Fruit fly (Drosophila melanogaster) whole organism, embryonic: ENCODE results near the gene AGO3.

Experiments
- CG10274 ChIP-seq: fragments of 200-800 bp; sonication (Bioruptor generic); optimal IDR thresholded peaks from 3 replicates; lab custom pipeline; 2017; ENCODE audit warnings: missing biosample characterization, mild to moderate bottlenecking, missing genetic modification characterization
- CG11398 ChIP-seq: fragments of 200-800 bp; sonication (Bioruptor generic); optimal IDR thresholded peaks from 2 replicates; lab custom pipeline; 2016; ENCODE audit warnings: missing biosample characterization, missing genetic modification characterization
- CG12219 ChIP-seq: fragments of 200-800 bp; sonication (Bioruptor generic); optimal IDR thresholded peaks from 3 replicates; lab custom pipeline; 2018; ENCODE audit warnings: missing biosample characterization, mild to moderate bottlenecking, missing genetic modification characterization
- CG13287 ChIP-seq: fragments of 200-800 bp; sonication (Bioruptor generic); IDR thresholded peaks from 2 replicates; pipeline ENCODE4 v1.3.6; 2022; ENCODE audit warnings: missing biosample characterization, missing genetic modification characterization; ENCODE audit not compliant: partially characterized antibody
- CG14667 ChIP-seq: fragments of 200-800 bp; sonication (Bioruptor generic); IDR thresholded peaks from 2 replicates; pipeline ENCODE4 v1.3.6; 2022; ENCODE audit warnings: missing biosample characterization, missing genetic modification characterization
- CG15269 ChIP-seq: fragments of 200-800 bp; sonication (Bioruptor generic); optimal IDR thresholded peaks from 2 replicates; lab custom pipeline; 2018; ENCODE audit warnings: missing biosample characterization, mild to moderate bottlenecking, missing genetic modification characterization, moderate library complexity
- CG15479 ChIP-seq: fragments of 200-800 bp; sonication (Bioruptor generic); optimal IDR thresholded peaks from 3 replicates; lab custom pipeline; 2019; ENCODE audit warnings: missing biosample characterization, mild to moderate bottlenecking, missing genetic modification characterization, moderate library complexity
- CG15696 ChIP-seq: fragments of 200-800 bp; sonication (Bioruptor generic); optimal IDR thresholded peaks from 2 replicates; lab custom pipeline; 2019; ENCODE audit warnings: missing biosample characterization, mild to moderate bottlenecking, missing genetic modification characterization, moderate library complexity
- CG16815 ChIP-seq: fragments of 200-800 bp; sonication (Bioruptor generic); optimal IDR thresholded peaks from 3 replicates; lab custom pipeline; 2017; ENCODE audit warnings: missing biosample characterization, mild to moderate bottlenecking, missing genetic modification characterization
- CG16863 ChIP-seq: fragments of 200-800 bp; sonication (Bioruptor generic); optimal IDR thresholded peaks from 3 replicates; lab custom pipeline; 2016; ENCODE audit warnings: missing biosample characterization, missing genetic modification characterization
- CG17361 ChIP-seq: fragments of 200-800 bp; sonication (Bioruptor generic); IDR thresholded peaks from 3 replicates; pipeline ENCODE4 v1.3.6; 2022; ENCODE audit warnings: missing biosample characterization, missing genetic modification characterization
- CG1792 ChIP-seq: fragments of 200-800 bp; sonication (Bioruptor generic); optimal IDR thresholded peaks from 2 replicates; lab custom pipeline; 2016; ENCODE audit warnings: missing biosample characterization, missing genetic modification characterization
- CG33213 ChIP-seq: fragments of 200-800 bp; sonication (Bioruptor generic); optimal IDR thresholded peaks from 3 replicates; lab custom pipeline; 2016; ENCODE audit warnings: missing biosample characterization, missing genetic modification characterization
- CG34376 ChIP-seq: fragments of 200-800 bp; sonication (Bioruptor generic); optimal IDR thresholded peaks from 2 replicates; lab custom pipeline; 2018; ENCODE audit warnings: missing biosample characterization, mild to moderate bottlenecking, missing genetic modification characterization
- CG4328 ChIP-seq: fragments of 200-800 bp; sonication (Bioruptor generic); optimal IDR thresholded peaks from 3 replicates; lab custom pipeline; 2017; ENCODE audit warnings: missing biosample characterization, missing genetic modification reagents, missing genetic modification characterization
- CG4360 ChIP-seq: fragments of 200-800 bp; sonication (Bioruptor generic); IDR thresholded peaks from 2 replicates; pipeline ENCODE4 v1.3.6; 2022; ENCODE audit warnings: missing biosample characterization, missing genetic modification characterization
- CG43689 ChIP-seq: fragments of 200-800 bp; sonication (Bioruptor generic); IDR thresholded peaks from 2 replicates; pipeline ENCODE4 v1.3.6; 2022; ENCODE audit warnings: missing biosample characterization, missing genetic modification characterization
- CG6765 ChIP-seq: fragments of 200-800 bp; sonication (Bioruptor generic); optimal IDR thresholded peaks from 3 replicates; lab custom pipeline; 2017; ENCODE audit warnings: missing biosample characterization, mild to moderate bottlenecking, missing genetic modification characterization
- CG7357 ChIP-seq: fragments of 200-800 bp; sonication (Bioruptor generic); IDR thresholded peaks from 3 replicates; pipeline ENCODE4 v1.3.6; 2022; ENCODE audit warnings: missing biosample characterization, missing genetic modification characterization
- CG7745 ChIP-seq: fragments of 200-800 bp; sonication (Bioruptor generic); optimal IDR thresholded peaks from 2 replicates; lab custom pipeline; 2018; ENCODE audit warnings: missing biosample characterization, mild to moderate bottlenecking, missing genetic modification characterization, moderate library complexity
- CG8089 ChIP-seq: fragments of 200-800 bp; sonication (Bioruptor generic); optimal IDR thresholded peaks from 3 replicates; lab custom pipeline; 2016; ENCODE audit warnings: missing biosample characterization, missing genetic modification characterization
- CG8281 ChIP-seq: fragments of 200-800 bp; sonication (Bioruptor generic); optimal IDR thresholded peaks from 2 replicates; lab custom pipeline; 2018; ENCODE audit warnings: missing biosample characterization, mild to moderate bottlenecking, missing genetic modification characterization, moderate library complexity
- CHES-1-like ChIP-seq: fragments of 200-800 bp; sonication (Bioruptor generic); optimal IDR thresholded peaks from 2 replicates; lab custom pipeline; 2016; ENCODE audit warnings: missing biosample characterization, missing genetic modification characterization
- Chrac-16 ChIP-seq: fragments of 200-800 bp; sonication (Bioruptor generic); optimal IDR thresholded peaks from 3 replicates; lab custom pipeline; 2016; ENCODE audit warnings: missing biosample characterization, missing genetic modification characterization
- D19B ChIP-seq: fragments of 200-800 bp; sonication (Bioruptor generic); optimal IDR thresholded peaks from 2 replicates; lab custom pipeline; 2017; ENCODE audit warnings: missing biosample characterization, mild to moderate bottlenecking, missing genetic modification characterization
- Dfd ChIP-seq, 2 experiments: fragments of >200 bp; optimal IDR thresholded peaks; 2 replicates each; lab custom pipeline; 2017; ENCODE audit warnings: missing biosample characterization in 2 of 2, missing genetic modification characterization in 2 of 2
- Drgx ChIP-seq: fragments of 200-800 bp; sonication (Bioruptor generic); IDR thresholded peaks from 2 replicates; pipeline ENCODE4 v1.3.6; 2022; ENCODE audit warnings: missing biosample characterization, missing genetic modification characterization
- E2f1 ChIP-seq: fragments of 200-800 bp; sonication (Bioruptor generic); IDR thresholded peaks from 2 replicates; pipeline ENCODE4 v1.3.6; 2022; ENCODE audit warnings: missing biosample characterization, missing genetic modification characterization
- Elba2 ChIP-seq: fragments of 200-800 bp; sonication (Bioruptor generic); optimal IDR thresholded peaks from 3 replicates; lab custom pipeline; 2016; ENCODE audit warnings: missing biosample characterization, missing genetic modification characterization
- Ets65A ChIP-seq: fragments of 200-800 bp; sonication (Bioruptor generic); peaks from one replicate; lab custom pipeline; 2016; ENCODE audit warnings: missing biosample characterization, missing genetic modification characterization
- GATAe ChIP-seq: fragments of 200-800 bp; sonication (Bioruptor generic); conservative IDR thresholded peaks from 2 replicates; pipeline ENCODE4 v1.3.6; 2022; ENCODE audit warnings: missing biosample characterization, missing genetic modification characterization
- Gsc ChIP-seq: fragments of 200-800 bp; sonication (Bioruptor generic); IDR thresholded peaks from 2 replicates; pipeline ENCODE4 v1.3.6; 2022; ENCODE audit warnings: missing biosample characterization, missing genetic modification characterization
- Hr3 ChIP-seq: fragments of 200-800 bp; sonication (Bioruptor generic); optimal IDR thresholded peaks from 3 replicates; lab custom pipeline; 2016; ENCODE audit warnings: missing biosample characterization, missing genetic modification characterization
- Med ChIP-seq: fragments of 200-800 bp; sonication (Bioruptor generic); peaks from one replicate; lab custom pipeline; 2016; ENCODE audit warnings: missing biosample characterization, missing genetic modification characterization, mild to moderate bottlenecking, inconsistent platforms, moderate library complexity
- NC2α ChIP-seq: fragments of 200-800 bp; sonication (Bioruptor generic); optimal IDR thresholded peaks from 2 replicates; lab custom pipeline; 2016; ENCODE audit warnings: missing biosample characterization, missing genetic modification characterization
- Nf-YB ChIP-seq: fragments of 200-800 bp; sonication (Bioruptor generic); optimal IDR thresholded peaks from 3 replicates; lab custom pipeline; 2019; ENCODE audit warnings: missing biosample characterization, mild to moderate bottlenecking, missing genetic modification characterization, moderate library complexity
- Opbp ChIP-seq: fragments of 200-800 bp; sonication (Bioruptor generic); IDR thresholded peaks from 3 replicates; pipeline ENCODE4 v1.3.6; 2022; ENCODE audit warnings: missing biosample characterization, missing genetic modification characterization; ENCODE audit not compliant: partially characterized antibody
- Optix ChIP-seq: fragments of 200-800 bp; sonication (Bioruptor generic); IDR thresholded peaks from 3 replicates; pipeline ENCODE4 v1.3.6; 2022; ENCODE audit warnings: missing biosample characterization, missing genetic modification characterization
- Sry-δ ChIP-seq: fragments of 200-800 bp; sonication (Bioruptor generic); optimal IDR thresholded peaks from 2 replicates; lab custom pipeline; 2016; ENCODE audit warnings: missing biosample characterization, missing genetic modification characterization
- amos ChIP-seq: fragments of 200-800 bp; sonication (Bioruptor generic); IDR thresholded peaks from 2 replicates; pipeline ENCODE4 v1.3.6; 2022; ENCODE audit warnings: missing biosample characterization, missing genetic modification characterization; ENCODE audit not compliant: partially characterized antibody
- dmrt11E ChIP-seq: fragments of 200-800 bp; sonication (Bioruptor generic); optimal IDR thresholded peaks from 3 replicates; lab custom pipeline; 2018; ENCODE audit warnings: missing biosample characterization, mild to moderate bottlenecking, missing genetic modification characterization, moderate library complexity
- dmrt99B ChIP-seq: fragments of 200-800 bp; sonication (Bioruptor generic); optimal IDR thresholded peaks from 2 replicates; lab custom pipeline; 2018; ENCODE audit warnings: missing biosample characterization, mild to moderate bottlenecking, missing genetic modification characterization, moderate library complexity
- emc ChIP-seq: fragments of 200-800 bp; sonication (Bioruptor generic); optimal IDR thresholded peaks from 2 replicates; lab custom pipeline; 2016; ENCODE audit warnings: missing biosample characterization, missing genetic modification characterization
- fd96Cb ChIP-seq: fragments of 200-800 bp; sonication (Bioruptor generic); optimal IDR thresholded peaks from 2 replicates; lab custom pipeline; 2018; ENCODE audit warnings: missing biosample characterization, mild to moderate bottlenecking, missing genetic modification characterization, moderate library complexity
- gfzf ChIP-seq: fragments of 200-800 bp; sonication (Bioruptor generic); optimal IDR thresholded peaks from 2 replicates; lab custom pipeline; 2016; ENCODE audit warnings: missing biosample characterization, mild to moderate bottlenecking, missing genetic modification characterization, moderate library complexity
- jumu ChIP-seq: fragments of 200-800 bp; sonication (Bioruptor generic); optimal IDR thresholded peaks from 3 replicates; lab custom pipeline; 2016; ENCODE audit warnings: missing biosample characterization, missing genetic modification characterization
- onecut ChIP-seq: fragments of 200-800 bp; sonication (Bioruptor generic); IDR thresholded peaks from 2 replicates; pipeline ENCODE4 v1.3.6; 2022; ENCODE audit warnings: missing biosample characterization, missing genetic modification characterization
- pzg ChIP-seq: fragments of 200-800 bp; sonication (Bioruptor generic); optimal IDR thresholded peaks from 3 replicates; lab custom pipeline; 2018; ENCODE audit warnings: missing biosample characterization, mild to moderate bottlenecking, missing genetic modification characterization, moderate library complexity
- schlank ChIP-seq: fragments of 200-800 bp; sonication (Bioruptor generic); optimal IDR thresholded peaks from 2 replicates; lab custom pipeline; 2018; ENCODE audit warnings: missing biosample characterization, mild to moderate bottlenecking, missing genetic modification characterization
- stwl ChIP-seq: fragments of 200-800 bp; sonication (Bioruptor generic); optimal IDR thresholded peaks from 3 replicates; lab custom pipeline; 2018; ENCODE audit warnings: missing biosample characterization, mild to moderate bottlenecking, missing genetic modification characterization, moderate library complexity
- ttk ChIP-seq: fragments of 200-800 bp; sonication (Bioruptor generic); IDR thresholded peaks from 2 replicates; pipeline ENCODE4 v2.1.2; 2022; ENCODE audit warnings: missing biosample characterization, missing genetic modification characterization
- zen ChIP-seq: fragments of 200-800 bp; sonication (Bioruptor generic); optimal IDR thresholded peaks from 3 replicates; lab custom pipeline; 2018; ENCODE audit warnings: missing biosample characterization, mild to moderate bottlenecking, missing genetic modification characterization, moderate library complexity

The AGO3 gene

DNA sequence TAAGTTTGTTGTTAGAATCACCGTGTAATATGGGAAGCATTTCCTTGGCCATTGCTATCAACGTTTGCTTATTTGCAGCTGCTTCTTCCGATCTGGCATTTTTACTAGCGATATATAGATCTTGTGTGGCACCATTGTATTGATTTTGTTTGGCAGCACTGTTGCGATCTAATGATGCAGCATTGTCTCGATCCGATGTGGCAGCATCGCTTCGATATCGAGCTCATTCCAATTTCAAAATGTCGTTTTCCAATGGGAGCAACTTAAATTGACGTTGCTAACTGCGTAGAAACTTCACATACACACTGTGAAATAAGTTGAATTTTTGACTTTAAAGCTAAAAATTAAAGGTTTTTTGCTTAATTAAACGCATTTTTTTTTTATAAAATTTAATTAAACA, 26.2 kb downstream of the AGO3 start (continued):
- TF ChIP-seq Chrac-16 (no peak), Drgx (GFP tag; lab: Robert Waterston, UW) (no peak), Sry-δ (GFP tag; lab: Kevin White, UChicago) (no peak), CG8281 (tag; lab: Kevin White, UChicago) (no peak), Ets65A (GFP tag; lab: Kevin White, UChicago) (no peak), E2f1 (GFP tag; lab: Robert Waterston, UW) (no peak), Elba2 (GFP tag; lab: Kevin White, UChicago) (no peak), CG7357 (peak; percentile 91), dmrt99B (no peak), NC2α (GFP tag; lab: Kevin White, UChicago) (no peak), Med (GFP tag; lab: Kevin White, UChicago) (no peak), CG16815 (GFP tag; lab: Kevin White, UChicago) (no peak), jumu (GFP tag; lab: Kevin White, UChicago) (no peak), CG14667 (GFP tag; lab: Robert Waterston, UW) (no peak), CG33213 (peak; percentile 55), CG43689 (GFP tag; lab: Robert Waterston, UW) (no peak), Opbp (GFP tag; lab: Robert Waterston, UW) (no peak), pzg (GFP tag; lab: Kevin White, UChicago) (peak; percentile 2), emc (GFP tag; lab: Kevin White, UChicago) (no peak), ttk (no peak), D19B (GFP tag; lab: Kevin White, UChicago) (no peak), CG1792 (GFP tag; lab: Kevin White, UChicago) (no peak), Dfd (GFP tag; optimal IDR thresholded peaks at IDR 0.05; lab: Kevin White, UChicago) (no peak), GATAe (GFP tag; lab: Robert Waterston, UW) (no peak), CG15696 (no peak), gfzf (no peak), Nf-YB (GFP tag; lab: Kevin White, UChicago) (no peak), CG8089 (GFP tag; lab: Kevin White, UChicago) (peak; percentile 14), CG12219 (GFP tag; lab: Kevin White, UChicago) (no peak), CG13287 (GFP tag; lab: Robert Waterston, UW) (no peak), amos (GFP tag; lab: Robert Waterston, UW) (peak; percentile 28; the same call in 1 of the 2 replicates), fd96Cb (no peak), CHES-1-like (no peak), CG4360 (GFP tag; lab: Robert Waterston, UW) (no peak), Optix (GFP tag; lab: Robert Waterston, UW) (no peak), dmrt11E (tag; lab: Kevin White, UChicago) (no peak), CG15269 (tag; lab: Kevin White, UChicago) (no peak), zen (tag; lab: Kevin White, UChicago) (peak; percentile 36), CG7745 (tag; lab: Kevin White, UChicago) (no peak), schlank (tag; lab: Kevin White, UChicago) (no peak), stwl (tag; lab: Kevin White, UChicago) (peak; percentile 34), CG10274 (GFP tag; lab: Kevin White, UChicago) (no peak), Hr3 (GFP tag; lab: Kevin White, UChicago) (no peak), onecut (GFP tag; lab: Robert Waterston, UW) (no peak), CG16863 (GFP tag; lab: Kevin White, UChicago) (no peak), CG34376 (GFP tag; lab: Kevin White, UChicago) (no peak), CG11398 (GFP tag; lab: Kevin White, UChicago) (no peak), CG4328 (GFP tag; lab: Kevin White, UChicago) (no peak), CG17361 (GFP tag; lab: Robert Waterston, UW) (no peak), CG6765 (no peak), CG15479 (GFP tag; lab: Kevin White, UChicago) (no peak), Gsc (GFP tag; lab: Robert Waterston, UW) (no peak)
